Fruit fly (Drosophila melanogaster): ENCODE measurements around the gene AP-1mu.

Gene AP-1mu

dm6 chr3R:9581089-9581520 is 21.8 kb upstream of the AP-1mu start, which contains the start of gene CG8301:
Gene CG8301, plus strand, starts transcription at chr3R:9581306.
- TF ChIP-seq OdsH (GFP tag; optimal IDR thresholded peaks at IDR 0.05) = no peak
- TF ChIP-seq GATAd (GFP tag; optimal IDR thresholded peaks at IDR 0.05) = no peak
- TF ChIP-seq foxo (GFP tag; optimal IDR thresholded peaks at IDR 0.05) = peak in 1 of 2 experiments; percentile 12
- no peak for TF ChIP-seq usp (GFP tag; optimal IDR thresholded peaks at IDR 0.05)
- TF ChIP-seq fru (GFP tag; optimal IDR thresholded peaks at IDR 0.05) = no peak
- no peak for TF ChIP-seq tai (GFP tag; optimal IDR thresholded peaks at IDR 0.05)
- TF ChIP-seq lola (GFP tag; optimal IDR thresholded peaks at IDR 0.05) = no peak
- TF ChIP-seq CG32264 (GFP tag; optimal IDR thresholded peaks at IDR 0.05) = no peak
- TF ChIP-seq Dif (GFP tag; optimal IDR thresholded peaks at IDR 0.05; ENCODE audit: partially characterized antibody) = no peak
- no peak for TF ChIP-seq CrebA (GFP tag; optimal IDR thresholded peaks at IDR 0.05; ENCODE audit: borderline replicate concordance)
- TF ChIP-seq dmrt93B (GFP tag; optimal IDR thresholded peaks at IDR 0.05) = no peak
- TF ChIP-seq HLH106 (tag; optimal IDR thresholded peaks at IDR 0.05) = peak; percentile 19
- TF ChIP-seq psq (GFP tag; optimal IDR thresholded peaks at IDR 0.05) = no peak
- TF ChIP-seq Jra (GFP tag; optimal IDR thresholded peaks at IDR 0.05) = no peak
- no peak for TF ChIP-seq dsf (GFP tag; optimal IDR thresholded peaks at IDR 0.05; ENCODE audit: borderline replicate concordance)
- no peak for TF ChIP-seq sv (GFP tag; optimal IDR thresholded peaks at IDR 0.05)
- TF ChIP-seq Rel (GFP tag; optimal IDR thresholded peaks at IDR 0.05) = no peak
- TF ChIP-seq Rel (tag; optimal IDR thresholded peaks at IDR 0.05) = peak; percentile 41
- no peak for TF ChIP-seq Abd-B (GFP tag; optimal IDR thresholded peaks at IDR 0.05)
- no peak for TF ChIP-seq sage (GFP tag; optimal IDR thresholded peaks at IDR 0.05)
- no peak for TF ChIP-seq Sp1 (GFP tag; optimal IDR thresholded peaks at IDR 0.05)
- no peak for TF ChIP-seq N (GFP tag; optimal IDR thresholded peaks at IDR 0.05)
- TF ChIP-seq h (GFP tag; optimal IDR thresholded peaks at IDR 0.05) = peak; percentile 15
- TF ChIP-seq CG9705 (GFP tag; optimal IDR thresholded peaks at IDR 0.05) = no peak
- TF ChIP-seq pan (optimal IDR thresholded peaks at IDR 0.05) = no peak
- no peak for TF ChIP-seq Dfd (GFP tag; optimal IDR thresholded peaks at IDR 0.05)
- TF ChIP-seq ey (GFP tag; optimal IDR thresholded peaks at IDR 0.05) = no peak

- TF ChIP-seq Hr83 (GFP tag; optimal IDR thresholded peaks at IDR 0.05; ENCODE audit: poor library complexity, severe bottlenecking) (peak; percentile 83), sv (GFP tag; optimal IDR thresholded peaks at IDR 0.05) (peak; percentile 91), Mio (GFP tag; optimal IDR thresholded peaks at IDR 0.05) (peak; percentile 79), Hnf4 (GFP tag; optimal IDR thresholded peaks at IDR 0.05) (peak; percentile 93), CrebA (GFP tag; optimal IDR thresholded peaks at IDR 0.05; ENCODE audit: borderline replicate concordance) (no peak), usp (GFP tag; optimal IDR thresholded peaks at IDR 0.05) (no peak), tai (GFP tag; optimal IDR thresholded peaks at IDR 0.05) (no peak), pan (optimal IDR thresholded peaks at IDR 0.05) (no peak), ey (GFP tag; optimal IDR thresholded peaks at IDR 0.05) (peak; percentile 86), dmrt93B (GFP tag; optimal IDR thresholded peaks at IDR 0.05) (peak; percentile 96), lola (GFP tag; optimal IDR thresholded peaks at IDR 0.05) (no peak), Dif (GFP tag; optimal IDR thresholded peaks at IDR 0.05; ENCODE audit: partially characterized antibody) (no peak), psq (GFP tag; optimal IDR thresholded peaks at IDR 0.05) (peak; percentile 80), CG32264 (GFP tag; optimal IDR thresholded peaks at IDR 0.05) (peak; percentile 84), rgr (GFP tag; optimal IDR thresholded peaks at IDR 0.05) (peak; percentile 94), brk (GFP tag; optimal IDR thresholded peaks at IDR 0.05) (no peak), dsf (GFP tag; optimal IDR thresholded peaks at IDR 0.05; ENCODE audit: borderline replicate concordance) (peak; percentile 82), Rel (GFP tag; optimal IDR thresholded peaks at IDR 0.05) (no peak), Rel (tag; optimal IDR thresholded peaks at IDR 0.05) (peak; percentile 90), HLH106 (tag; optimal IDR thresholded peaks at IDR 0.05) (peak; percentile 90), br (GFP tag; optimal IDR thresholded peaks at IDR 0.05) (peak; percentile 91), h (GFP tag; optimal IDR thresholded peaks at IDR 0.05) (peak; percentile 92), Myc (optimal IDR thresholded peaks at IDR 0.05) (peak; percentile 80), fru (GFP tag; optimal IDR thresholded peaks at IDR 0.05) (peak; percentile 91), jim (GFP tag; optimal IDR thresholded peaks at IDR 0.05) (no peak), sage (GFP tag; optimal IDR thresholded peaks at IDR 0.05) (peak; percentile 65), GATAd (GFP tag; optimal IDR thresholded peaks at IDR 0.05) (peak; percentile 33), Dfd (GFP tag; optimal IDR thresholded peaks at IDR 0.05) (no peak), Hr78 (GFP tag; optimal IDR thresholded peaks at IDR 0.05) (no peak), dl (GFP tag; optimal IDR thresholded peaks at IDR 0.05; ENCODE audit: insufficient read depth in 1 of 2, partially characterized antibody in 2 of 2) (no peak), foxo (GFP tag; optimal IDR thresholded peaks at IDR 0.05) (peak; percentile 58 to 92), woc (GFP tag; optimal IDR thresholded peaks at IDR 0.05) (peak; percentile 93), Sp1 (GFP tag; optimal IDR thresholded peaks at IDR 0.05) (peak; percentile 91), N (GFP tag; optimal IDR thresholded peaks at IDR 0.05) (no peak), Vsx2 (GFP tag; optimal IDR thresholded peaks at IDR 0.05; ENCODE audit: partially characterized antibody) (no peak), OdsH (GFP tag; optimal IDR thresholded peaks at IDR 0.05) (peak; percentile 82), CG9705 (GFP tag; optimal IDR thresholded peaks at IDR 0.05) (peak; percentile 95), Abd-B (GFP tag; optimal IDR thresholded peaks at IDR 0.05) (no peak), Jra (GFP tag; optimal IDR thresholded peaks at IDR 0.05) (peak; percentile 88)
Observed at dm6 chr3R:9577382-9578137, 18.2 kb upstream of the AP-1mu start, which contains the start of the genes Kap-alpha3 and Son. Gene Kap-alpha3, minus strand, starts transcription at chr3R:9577733. Gene Son, plus strand, starts transcription at chr3R:9578042.
